Fruit fly (Drosophila melanogaster): Measurements from ENCODE around the gene Nle.
A peak's percentile ranks its signal among the peaks of the same experiment; 100 is the strongest.

The Nle gene

DNA sequence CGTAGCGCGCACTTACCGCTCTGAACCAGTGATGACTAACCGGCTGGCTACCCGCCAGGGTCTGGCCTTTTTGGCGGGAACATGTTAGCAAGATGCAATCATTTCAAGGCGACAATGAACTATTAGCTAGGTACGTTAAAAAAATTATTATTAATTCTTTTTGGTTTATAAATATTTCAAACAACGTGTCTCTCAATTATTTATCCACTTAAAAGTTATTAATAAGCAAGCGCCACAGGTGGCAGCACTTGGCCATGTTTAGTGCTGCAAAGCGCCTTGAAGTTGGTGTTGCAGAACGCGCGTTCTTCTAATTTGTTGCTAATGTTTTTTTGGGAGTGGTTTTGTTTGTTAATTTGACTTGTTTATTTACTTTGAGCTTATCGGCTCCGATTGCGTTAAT, 6.3 kb upstream of the Nle start, which contains the start of the genes Ipk2 and cold (continued):
- TF ChIP-seq CG6808 (GFP tag; optimal IDR thresholded peaks at IDR 0.05) (no peak), CG11902 (GFP tag; optimal IDR thresholded peaks at IDR 0.05) (no peak), fkh (GFP tag; optimal IDR thresholded peaks at IDR 0.05) (peak; percentile 96), CG1621 (tag; optimal IDR thresholded peaks at IDR 0.05) (no peak), Sox15 (GFP tag; optimal IDR thresholded peaks at IDR 0.05) (peak; percentile 74), eg (GFP tag; IDR thresholded peaks at IDR 0.05) (peak; percentile 61; the same call in 2 of the 3 replicates), Blimp-1 (GFP tag; optimal IDR thresholded peaks at IDR 0.05) (peak; percentile 47)

dm6 chr2L:563769-564550, 4.0 kb downstream of the Nle start, which contains the start of the genes uncNacbeta and CG2794:
uncNacbeta (minus strand) TSS chr2L:563819.
CG2794 (plus strand) TSS chr2L:564163.
- TF ChIP-seq Eip93F (GFP tag; optimal IDR thresholded peaks at IDR 0.05) (no peak), acj6 (GFP tag; optimal IDR thresholded peaks at IDR 0.05) (no peak), Sox15 (GFP tag; optimal IDR thresholded peaks at IDR 0.05) (no peak), esn (GFP tag; optimal IDR thresholded peaks at IDR 0.05) (peak; percentile 43), CG8319 (GFP tag; optimal IDR thresholded peaks at IDR 0.05) (no peak), CG1621 (tag; optimal IDR thresholded peaks at IDR 0.05) (peak; percentile 92), Hr38 (GFP tag; optimal IDR thresholded peaks at IDR 0.05) (no peak), CG6854 (GFP tag; optimal IDR thresholded peaks at IDR 0.05) (no peak), svp (GFP tag) (no peak), Sox102F (GFP tag; optimal IDR thresholded peaks at IDR 0.05) (no peak)

DNA sequence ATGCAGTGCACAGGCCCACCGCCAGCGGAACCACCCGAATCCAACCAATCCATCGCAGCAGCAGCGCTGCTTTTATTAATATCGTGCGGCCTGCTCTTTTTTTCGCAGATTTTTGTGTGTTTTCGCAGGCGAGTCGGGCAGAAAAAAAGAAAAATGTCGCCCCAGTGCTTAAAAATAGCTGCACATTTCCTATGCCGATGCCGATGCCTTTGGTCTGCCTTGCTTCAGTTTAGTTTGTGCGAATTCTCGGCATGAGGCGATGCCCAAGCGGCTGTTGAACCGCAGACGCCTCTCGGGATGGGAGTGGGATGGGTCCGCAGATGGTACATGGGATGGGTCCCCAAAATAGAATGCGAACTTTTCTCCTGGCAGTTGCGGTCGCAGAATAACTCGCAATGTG, 4.6 kb downstream of the Nle start:
- TF ChIP-seq net (GFP tag; optimal IDR thresholded peaks at IDR 0.05) = peak; percentile 65
- TF ChIP-seq CG3032 (tag; optimal IDR thresholded peaks at IDR 0.05) = no peak
- no peak for TF ChIP-seq cyc (GFP tag; optimal IDR thresholded peaks at IDR 0.05)
- peak; percentile 68; the same call in 2 of the 3 replicates for TF ChIP-seq CG8119 (GFP tag; IDR thresholded peaks at IDR 0.05)
- TF ChIP-seq salr (GFP tag; optimal IDR thresholded peaks at IDR 0.05) = no peak
- TF ChIP-seq eg (GFP tag; IDR thresholded peaks at IDR 0.05) = peak; percentile 57; the same call in 2 of the 3 replicates
- TF ChIP-seq CG6163 (GFP tag; IDR thresholded peaks at IDR 0.05) = 0 out of 3 replicates have a peak, but pooled peaks have one; percentile 30
- TF ChIP-seq Lpt (GFP tag; optimal IDR thresholded peaks at IDR 0.05) = peak; percentile 75
- peak; percentile 42; the same call in 1 of the 2 replicates for TF ChIP-seq CG15336 (GFP tag; IDR thresholded peaks at IDR 0.05)
- TF ChIP-seq achi (GFP tag; optimal IDR thresholded peaks at IDR 0.05) = no peak

- TF ChIP-seq CG1621 (tag; optimal IDR thresholded peaks at IDR 0.05) (peak; percentile 65), Smox (GFP tag; optimal IDR thresholded peaks at IDR 0.05) (no peak)
Observed at dm6 chr2L:559770-560567, 8.0 kb downstream of the Nle start, which contains the start of gene rempA. rempA (minus strand) TSS chr2L:560310.

dm6 chr2L:559311-559710, 8.6 kb downstream of the Nle start, which contains the start of gene Tspo:
Tspo (plus strand) TSS chr2L:559612.
- TF ChIP-seq Eip93F (GFP tag; optimal IDR thresholded peaks at IDR 0.05) = no peak
- TF ChIP-seq Sox14 (GFP tag; optimal IDR thresholded peaks at IDR 0.05) = peak; percentile 4
- peak; percentile 65 for TF ChIP-seq Eip78C (GFP tag)
- no peak for TF ChIP-seq CG4318 (GFP tag; optimal IDR thresholded peaks at IDR 0.05)
- TF ChIP-seq ss (GFP tag; optimal IDR thresholded peaks at IDR 0.05) = peak; percentile 28 to 58
- peak; percentile 63 for TF ChIP-seq CG1621 (tag; optimal IDR thresholded peaks at IDR 0.05)
- peak; percentile 71 for TF ChIP-seq svp (GFP tag)

Measured in whole organism, prepupa.